Fruit fly (Drosophila melanogaster): ENCODE measurements around the gene CG9114.

Gene CG9114

DNA sequence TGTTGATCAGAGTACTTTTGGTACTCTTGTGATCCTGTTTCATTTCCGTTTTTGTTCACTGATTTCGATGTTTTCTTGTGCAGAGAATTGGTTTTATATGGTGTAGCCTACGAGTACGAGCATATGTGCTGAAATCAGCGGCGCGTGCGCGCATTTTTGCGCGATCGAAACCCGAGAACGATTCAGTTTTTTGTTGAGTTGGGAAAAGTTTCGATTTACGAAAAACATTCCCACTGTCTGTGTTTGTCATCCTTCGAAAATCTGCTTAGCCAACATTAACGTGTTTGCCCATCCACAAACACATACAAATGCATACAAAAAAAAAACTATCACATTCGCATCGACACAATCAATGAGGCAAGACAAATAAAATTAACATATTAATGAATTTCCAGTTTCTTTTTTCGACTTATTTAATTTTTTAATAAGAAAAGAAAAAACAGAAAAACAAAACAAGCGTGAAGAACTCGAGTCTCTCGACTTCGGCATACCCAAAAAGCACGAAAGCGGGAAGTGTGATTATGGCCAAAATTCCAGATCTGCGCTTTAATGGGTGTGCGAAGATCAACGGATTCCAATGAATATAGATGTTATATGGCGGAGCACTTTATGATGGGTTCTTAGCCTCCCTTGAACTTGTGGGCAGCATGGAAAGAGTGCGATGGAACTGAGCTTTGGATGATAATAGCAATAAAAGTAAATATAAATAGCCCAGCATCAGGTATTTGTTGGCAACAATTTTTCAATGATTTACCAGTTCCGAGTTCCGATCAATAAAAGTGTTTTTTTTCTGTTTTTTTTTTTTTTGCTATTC, 32.8 kb downstream of the CG9114 start:
- TF ChIP-seq CG3919 (GFP tag; optimal IDR thresholded peaks at IDR 0.05) (no peak), eg (GFP tag; IDR thresholded peaks at IDR 0.05) (0 out of 3 replicates have a peak, but pooled peaks have one; percentile 19)

DNA sequence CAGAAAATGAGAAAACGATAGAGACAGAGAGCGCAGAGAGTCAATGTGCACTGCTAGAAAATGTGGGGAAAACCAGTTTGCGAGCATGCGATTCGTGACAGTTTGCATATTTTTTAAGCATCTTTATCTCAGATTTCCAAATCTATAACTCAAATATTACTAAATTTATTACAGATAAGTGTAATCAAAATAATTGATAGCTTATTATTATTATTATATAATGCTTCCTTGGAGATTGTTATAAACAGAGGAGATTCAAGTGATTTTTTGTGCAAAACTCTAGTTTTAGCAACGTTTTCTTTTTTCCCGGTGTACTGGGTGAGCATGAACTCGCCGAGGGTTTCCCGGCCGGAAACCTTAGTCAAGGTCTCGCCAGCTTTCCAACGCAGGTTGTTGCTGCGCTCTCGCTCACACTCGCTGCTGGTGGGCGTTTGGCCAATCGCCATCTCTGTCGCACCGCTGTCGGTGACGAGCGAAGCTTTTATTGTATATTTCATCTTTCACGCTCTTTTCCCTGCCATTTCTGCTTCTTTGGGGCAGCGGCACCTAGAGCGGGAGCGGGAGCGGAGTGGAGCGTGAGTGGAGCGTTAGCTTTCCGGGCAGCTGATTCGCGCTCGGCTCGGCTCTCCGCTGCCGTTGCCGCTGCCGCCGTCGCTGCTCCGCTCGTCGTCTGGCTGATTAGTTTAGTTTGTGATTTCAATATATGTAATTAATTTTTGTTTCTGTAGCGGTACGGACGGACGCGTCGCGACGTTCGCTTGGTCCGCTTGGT, 34.5 kb downstream of the CG9114 start:
- TF ChIP-seq spab (GFP tag; optimal IDR thresholded peaks at IDR 0.05) (peak; percentile 72), Ets21C (GFP tag; optimal IDR thresholded peaks at IDR 0.05) (peak; percentile 29), Sox14 (GFP tag; optimal IDR thresholded peaks at IDR 0.05) (peak; percentile 37), CG11902 (GFP tag; optimal IDR thresholded peaks at IDR 0.05) (peak; percentile 80), lz (GFP tag; optimal IDR thresholded peaks at IDR 0.05) (peak; percentile 79), CG1621 (tag; optimal IDR thresholded peaks at IDR 0.05) (peak; percentile 65), cyc (GFP tag; optimal IDR thresholded peaks at IDR 0.05) (peak; percentile 68), CG6163 (GFP tag; IDR thresholded peaks at IDR 0.05) (peak; percentile 87), OdsH (GFP tag; optimal IDR thresholded peaks at IDR 0.05) (peak; percentile 93), CG9139 (GFP tag; optimal IDR thresholded peaks at IDR 0.05) (peak; percentile 74), CG16779 (tag; optimal IDR thresholded peaks at IDR 0.05) (peak; percentile 88), Gug (GFP tag; IDR thresholded peaks at IDR 0.05) (peak; percentile 94), CG8632 (GFP tag; optimal IDR thresholded peaks at IDR 0.05) (peak; percentile 87), svp (GFP tag) (peak; percentile 93), Sox102F (GFP tag; optimal IDR thresholded peaks at IDR 0.05) (peak; percentile 71), Sox15 (GFP tag; optimal IDR thresholded peaks at IDR 0.05) (peak; percentile 89), CG10669 (GFP tag; optimal IDR thresholded peaks at IDR 0.05) (peak; percentile 87), CG8119 (GFP tag; IDR thresholded peaks at IDR 0.05) (peak; percentile 98), CG11294 (GFP tag; IDR thresholded peaks at IDR 0.05) (peak; percentile 96), fkh (GFP tag; optimal IDR thresholded peaks at IDR 0.05) (peak; percentile 83), CG6792 (GFP tag; optimal IDR thresholded peaks at IDR 0.05) (peak; percentile 88), CG11762 (GFP tag; optimal IDR thresholded peaks at IDR 0.05; ENCODE audit: insufficient read depth) (peak; percentile 90), Smox (GFP tag; optimal IDR thresholded peaks at IDR 0.05) (peak; percentile 78), esn (GFP tag; optimal IDR thresholded peaks at IDR 0.05) (peak; percentile 84), Hr4 (GFP tag; optimal IDR thresholded peaks at IDR 0.05) (peak; percentile 90), fd59A (GFP tag; optimal IDR thresholded peaks at IDR 0.05) (peak; percentile 83), Eip78C (GFP tag) (peak; percentile 93), topi (GFP tag; optimal IDR thresholded peaks at IDR 0.05) (peak; percentile 76), Lpt (GFP tag; optimal IDR thresholded peaks at IDR 0.05) (peak; percentile 91), CG3919 (GFP tag; optimal IDR thresholded peaks at IDR 0.05) (peak; percentile 87), ss (GFP tag; optimal IDR thresholded peaks at IDR 0.05) (peak; percentile 69 to 87), CG4318 (GFP tag; optimal IDR thresholded peaks at IDR 0.05) (peak; percentile 96), CG34406 (GFP tag; optimal IDR thresholded peaks at IDR 0.05) (peak; percentile 91), CG15336 (GFP tag; IDR thresholded peaks at IDR 0.05) (peak; percentile 97), dac (GFP tag; optimal IDR thresholded peaks at IDR 0.05) (peak; percentile 94), CG10631 (GFP tag; optimal IDR thresholded peaks at IDR 0.05) (peak; percentile 90), Hr39 (GFP tag; optimal IDR thresholded peaks at IDR 0.05) (peak; percentile 56), Blimp-1 (GFP tag; optimal IDR thresholded peaks at IDR 0.05) (peak; percentile 70), salr (GFP tag; optimal IDR thresholded peaks at IDR 0.05) (peak; percentile 60 to 90), CG6808 (GFP tag; optimal IDR thresholded peaks at IDR 0.05) (peak; percentile 83), CG6854 (GFP tag; optimal IDR thresholded peaks at IDR 0.05) (peak; percentile 28), CG31627 (GFP tag; optimal IDR thresholded peaks at IDR 0.05) (peak; percentile 74), acj6 (GFP tag; optimal IDR thresholded peaks at IDR 0.05) (peak; percentile 91), eg (GFP tag; IDR thresholded peaks at IDR 0.05) (peak; percentile 93), Met (GFP tag; optimal IDR thresholded peaks at IDR 0.05) (peak; percentile 72), CG8319 (GFP tag; optimal IDR thresholded peaks at IDR 0.05) (peak; percentile 82)

All from whole organism, prepupa.